Worm (Caenorhabditis elegans) whole organism, L4 larva: ENCODE results near the gene cca-1.
A peak's percentile ranks its signal among the peaks of the same experiment; 100 is the strongest.

Source experiments
- D1046.2 ChIP-seq: fragments of 200-800 bp; sonication (Bioruptor generic); IDR thresholded peaks from 2 replicates; pipeline ENCODE4 v1.3.6; 2022; ENCODE audit warnings: missing genetic modification characterization, missing compliant biosample characterization
- F44E2.7 ChIP-seq: fragments of 200-800 bp; sonication (Bioruptor generic); IDR thresholded peaks from 2 replicates; pipeline ENCODE4 v2.1.2; 2022; ENCODE audit warnings: missing genetic modification characterization, missing compliant biosample characterization
- F49E8.2 ChIP-seq: sonication (generic microtip); optimal IDR thresholded peaks from 2 replicates; lab custom pipeline; 2016; ENCODE audit warnings: missing compliant biosample characterization, mild to moderate bottlenecking, missing genetic modification characterization, borderline replicate concordance
- R02D3.7 ChIP-seq: fragments of 150-350 bp; sonication (generic microtip); optimal IDR thresholded peaks from 3 replicates; lab custom pipeline; 2014; ENCODE audit warnings: missing biosample characterization, missing genetic modification characterization
- T20F7.1 ChIP-seq: fragments of 200-800 bp; sonication (Bioruptor generic); optimal IDR thresholded peaks from 2 replicates; lab custom pipeline; 2018; ENCODE audit warnings: mild to moderate bottlenecking, missing genetic modification characterization, missing compliant biosample characterization
- Y105C5A.15 ChIP-seq: fragments of 200-800 bp; sonication (Bioruptor generic); IDR thresholded peaks from 2 replicates; pipeline ENCODE4 v1.3.6; 2022; ENCODE audit warnings: missing genetic modification characterization, missing compliant biosample characterization
- Y5F2A.4 ChIP-seq: fragments of 200-800 bp; sonication (Bioruptor generic); optimal IDR thresholded peaks from 2 replicates; lab custom pipeline; 2018; ENCODE audit warnings: mild to moderate bottlenecking, missing genetic modification characterization, missing compliant biosample characterization
- Y75B8A.6 ChIP-seq: fragments of 200-800 bp; sonication (Bioruptor generic); IDR thresholded peaks from 2 replicates; pipeline ENCODE4 v1.3.6; 2022; ENCODE audit warnings: missing genetic modification reagents, missing genetic modification characterization, missing compliant biosample characterization
- ZK337.2 ChIP-seq: fragments of 200-800 bp; sonication (Bioruptor generic); IDR thresholded peaks from 2 replicates; pipeline ENCODE4 v1.3.6; 2022; ENCODE audit warnings: missing genetic modification reagents, missing genetic modification characterization, missing compliant biosample characterization
- aha-1 ChIP-seq: fragments of 150-350 bp; peaks from one replicate; lab custom pipeline; 2014; ENCODE audit warnings: missing biosample characterization, missing genetic modification characterization
- arid-1 ChIP-seq: fragments of 200-800 bp; sonication (Bioruptor generic); conservative IDR thresholded peaks from 2 replicates; pipeline ENCODE4 v1.3.6; 2022; ENCODE audit warnings: missing genetic modification reagents, missing genetic modification characterization, missing compliant biosample characterization
- attf-4 ChIP-seq: sonication (generic microtip); optimal IDR thresholded peaks from 3 replicates; lab custom pipeline; 2017; ENCODE audit warnings: missing biosample characterization, missing genetic modification characterization
- ceh-28 ChIP-seq: fragments of 150-350 bp; optimal IDR thresholded peaks from 2 replicates; lab custom pipeline; 2014; ENCODE audit warnings: missing biosample characterization, missing genetic modification reagents, missing genetic modification characterization
- ces-1 ChIP-seq: fragments of 150-350 bp; sonication (generic microtip); optimal IDR thresholded peaks from 4 replicates; lab custom pipeline; 2014; ENCODE audit warnings: missing biosample characterization, missing genetic modification reagents, missing genetic modification characterization
- ctbp-1 ChIP-seq: fragments of 200-800 bp; sonication (Bioruptor generic); IDR thresholded peaks from 2 replicates; pipeline ENCODE4 v1.3.6; 2022; ENCODE audit warnings: missing genetic modification reagents, missing genetic modification characterization, missing compliant biosample characterization
- daf-16 ChIP-seq, 3 experiments: sonication (generic microtip); optimal IDR thresholded peaks; 2 replicates each; lab custom pipeline; 2016 to 2017; ENCODE audit warnings: missing genetic modification characterization in 3 of 3, missing genetic modification reagents in 3 of 3, mild to moderate bottlenecking in 2 of 3, missing compliant biosample characterization in 2 of 3, missing biosample characterization in 1 of 3, moderate library complexity in 1 of 3
- daf-19 ChIP-seq: fragments of 200-800 bp; sonication (Bioruptor generic); conservative IDR thresholded peaks from 2 replicates; pipeline ENCODE4 v1.3.6; 2022; ENCODE audit warnings: missing genetic modification characterization, missing compliant biosample characterization
- daf-8 ChIP-seq: fragments of 200-800 bp; sonication (Bioruptor generic); IDR thresholded peaks from 2 replicates; pipeline ENCODE4 v1.3.6; 2022; ENCODE audit warnings: missing genetic modification characterization, missing compliant biosample characterization
- dmd-8 ChIP-seq: fragments of 200-800 bp; sonication (Bioruptor generic); IDR thresholded peaks from 2 replicates; pipeline ENCODE4 v1.3.6; 2022; ENCODE audit warnings: missing genetic modification characterization, missing compliant biosample characterization
- dpl-1 ChIP-seq: fragments of 150-350 bp; optimal IDR thresholded peaks from 2 replicates; lab custom pipeline; 2014; ENCODE audit warnings: missing biosample characterization, missing genetic modification reagents, missing genetic modification characterization
- egl-43 ChIP-seq: fragments of 200-800 bp; sonication (Bioruptor generic); IDR thresholded peaks from 2 replicates; pipeline ENCODE4 v1.3.6; 2022; ENCODE audit warnings: missing genetic modification reagents, missing genetic modification characterization, missing compliant biosample characterization
- fkh-10 ChIP-seq: fragments of 150-350 bp; optimal IDR thresholded peaks from 2 replicates; lab custom pipeline; 2014; ENCODE audit warnings: missing biosample characterization, missing genetic modification reagents, missing genetic modification characterization
- hlh-11 ChIP-seq: fragments of 200-800 bp; sonication (Bioruptor generic); optimal IDR thresholded peaks from 2 replicates; lab custom pipeline; 2018; ENCODE audit warnings: mild to moderate bottlenecking, missing genetic modification characterization, missing compliant biosample characterization
- hlh-30 ChIP-seq: sonication (generic microtip); optimal IDR thresholded peaks from 2 replicates; lab custom pipeline; 2017; ENCODE audit warnings: antibody characterized with exemption, mild to moderate bottlenecking, missing genetic modification characterization, missing compliant biosample characterization; ENCODE audit not compliant: insufficient read depth
- hmg-1.1 ChIP-seq: fragments of 200-800 bp; sonication (Bioruptor generic); IDR thresholded peaks from 2 replicates; pipeline ENCODE4 v1.3.6; 2022; ENCODE audit warnings: missing genetic modification reagents, missing genetic modification characterization, missing compliant biosample characterization
- jun-1 ChIP-seq: fragments of 150-350 bp; optimal IDR thresholded peaks from 2 replicates; lab custom pipeline; 2014; ENCODE audit warnings: missing biosample characterization, missing genetic modification reagents, missing genetic modification characterization
- lin-29 ChIP-seq: fragments of 200-800 bp; sonication (Bioruptor generic); IDR thresholded peaks from 2 replicates; pipeline ENCODE4 v1.3.6; 2022; ENCODE audit warnings: missing genetic modification reagents, missing genetic modification characterization, missing compliant biosample characterization
- lir-3 ChIP-seq: sonication (generic microtip); optimal IDR thresholded peaks from 2 replicates; lab custom pipeline; 2016; ENCODE audit warnings: mild to moderate bottlenecking, missing genetic modification characterization, missing compliant biosample characterization
- mxl-2 ChIP-seq: fragments of 200-800 bp; sonication (Bioruptor generic); conservative IDR thresholded peaks from 2 replicates; pipeline ENCODE4 v1.3.6; 2022; ENCODE audit warnings: missing genetic modification reagents, missing genetic modification characterization, missing compliant biosample characterization
- mxl-3 ChIP-seq: fragments of 200-800 bp; sonication (Bioruptor generic); optimal IDR thresholded peaks from 2 replicates; lab custom pipeline; 2018; ENCODE audit warnings: mild to moderate bottlenecking, missing genetic modification characterization, missing compliant biosample characterization
- nhr-102 ChIP-seq: sonication (generic microtip); optimal IDR thresholded peaks from 2 replicates; lab custom pipeline; 2016; ENCODE audit warnings: mild to moderate bottlenecking, missing genetic modification characterization, moderate library complexity, missing compliant biosample characterization
- nhr-11 ChIP-seq: fragments of 150-350 bp; optimal IDR thresholded peaks from 2 replicates; lab custom pipeline; 2014; ENCODE audit warnings: missing biosample characterization, missing genetic modification characterization
- nhr-111 ChIP-seq: fragments of 200-800 bp; sonication (Bioruptor generic); optimal IDR thresholded peaks from 2 replicates; lab custom pipeline; 2018; ENCODE audit warnings: mild to moderate bottlenecking, missing genetic modification characterization, missing compliant biosample characterization
- nhr-28 ChIP-seq: fragments of 150-350 bp; optimal IDR thresholded peaks from 2 replicates; lab custom pipeline; 2014; ENCODE audit warnings: missing biosample characterization, missing genetic modification characterization
- nhr-41 ChIP-seq: fragments of 200-800 bp; sonication (Bioruptor generic); IDR thresholded peaks from 2 replicates; pipeline ENCODE4 v1.3.6; 2022; ENCODE audit warnings: missing genetic modification reagents, missing genetic modification characterization, missing compliant biosample characterization
- nhr-42 ChIP-seq: fragments of 200-800 bp; sonication (Bioruptor generic); IDR thresholded peaks from 2 replicates; pipeline ENCODE4 v1.3.6; 2022; ENCODE audit warnings: missing genetic modification characterization, missing compliant biosample characterization
- nhr-48 ChIP-seq: sonication (generic microtip); optimal IDR thresholded peaks from 2 replicates; lab custom pipeline; 2016; ENCODE audit warnings: mild to moderate bottlenecking, missing genetic modification characterization, missing compliant biosample characterization
- nhr-76 ChIP-seq: fragments of 150-350 bp; optimal IDR thresholded peaks from 2 replicates; lab custom pipeline; 2014; ENCODE audit warnings: missing biosample characterization, missing genetic modification characterization
- pha-4 ChIP-seq, 2 experiments: fragments of 150-350 bp in 1 of 2; fragments of 200-800 bp in 1 of 2; sonication (Bioruptor generic) in 1 of 2; IDR thresholded peaks in 1 of 2; optimal IDR thresholded peaks in 1 of 2; 2 replicates each; pipeline versions ENCODE4 v1.3.6 to Lab custom; 2014 to 2022; ENCODE audit warnings: missing genetic modification characterization in 2 of 2, missing genetic modification reagents in 2 of 2, missing biosample characterization in 1 of 2, missing compliant biosample characterization in 1 of 2
- php-3 ChIP-seq: fragments of 200-800 bp; sonication (Bioruptor generic); IDR thresholded peaks from 2 replicates; pipeline ENCODE4 v1.3.6; 2022; ENCODE audit warnings: missing genetic modification reagents, missing genetic modification characterization, missing compliant biosample characterization
- pqm-1 ChIP-seq: sonication (generic microtip); optimal IDR thresholded peaks from 2 replicates; lab custom pipeline; 2017; ENCODE audit warnings: missing biosample characterization, missing genetic modification characterization
- saeg-2 ChIP-seq: fragments of 200-800 bp; sonication (Bioruptor generic); IDR thresholded peaks from 2 replicates; pipeline ENCODE4 v1.3.6; 2022; ENCODE audit warnings: missing genetic modification reagents, missing genetic modification characterization, missing compliant biosample characterization
- snpc-4 ChIP-seq: fragments of 150-350 bp; optimal IDR thresholded peaks from 2 replicates; lab custom pipeline; 2014; ENCODE audit warnings: missing biosample characterization, missing genetic modification characterization
- spr-3 ChIP-seq: fragments of 200-800 bp; sonication (Bioruptor generic); optimal IDR thresholded peaks from 2 replicates; lab custom pipeline; 2018; ENCODE audit warnings: mild to moderate bottlenecking, missing genetic modification characterization, missing compliant biosample characterization
- tag-97 ChIP-seq: fragments of 200-800 bp; sonication (Bioruptor generic); IDR thresholded peaks from 2 replicates; pipeline ENCODE4 v1.3.6; 2022; ENCODE audit warnings: missing genetic modification characterization, missing compliant biosample characterization
- tra-1 ChIP-seq: fragments of 200-800 bp; sonication (Bioruptor generic); IDR thresholded peaks from 2 replicates; pipeline ENCODE4 v1.3.6; 2022; ENCODE audit warnings: missing genetic modification reagents, missing genetic modification characterization, missing compliant biosample characterization
- unc-39 ChIP-seq: sonication (generic microtip); optimal IDR thresholded peaks from 2 replicates; lab custom pipeline; 2017; ENCODE audit warnings: missing biosample characterization, missing genetic modification characterization
- unc-62 ChIP-seq, 3 experiments: fragments of 150-350 bp in 1 of 3; sonication (generic microtip); optimal IDR thresholded peaks in 2 of 3; peaks in 1 of 3; 1 replicate in 1 of 3; 2 replicates in 2 of 3; lab custom pipeline; 2014 to 2017; ENCODE audit warnings: missing biosample characterization in 3 of 3, missing genetic modification characterization in 3 of 3, missing genetic modification reagents in 3 of 3, missing genotype in 1 of 3
- zip-2 ChIP-seq: fragments of 150-350 bp; optimal IDR thresholded peaks from 2 replicates; lab custom pipeline; 2014; ENCODE audit warnings: missing biosample characterization, missing genetic modification characterization

Gene cca-1

DNA sequence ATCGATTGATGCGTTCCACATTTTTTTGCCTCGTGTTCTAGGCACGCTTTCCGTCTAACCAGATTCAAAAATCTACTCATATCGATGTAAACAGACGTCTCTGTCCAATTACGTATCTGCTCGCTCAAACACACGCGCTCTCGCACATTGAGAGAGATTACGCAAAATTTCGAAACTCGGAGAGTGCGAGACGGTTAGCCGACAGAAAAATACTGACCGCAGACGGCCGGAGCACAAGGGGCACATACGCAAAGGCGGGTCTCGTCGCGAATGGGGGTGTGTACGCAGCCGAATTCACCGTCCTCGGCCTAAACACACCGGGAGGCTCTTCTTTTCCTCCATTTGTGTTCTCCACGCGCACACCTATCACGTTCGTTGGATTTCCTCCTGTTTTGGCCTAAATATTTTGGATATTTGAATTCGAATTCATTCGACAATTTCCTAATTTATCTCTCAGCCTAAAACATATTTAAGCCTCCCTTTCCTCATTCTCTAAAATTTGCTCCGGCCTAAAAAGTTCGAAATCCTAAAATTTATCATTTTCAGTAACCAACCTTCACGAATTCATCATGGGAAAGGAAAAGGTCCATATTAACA, 52.5 kb downstream of the cca-1 start, which contains the start of gene eef-1A.2 (continued):
- peak in 1 of 2 experiments; percentile 100 for TF ChIP-seq unc-62 (GFP tag; optimal IDR thresholded peaks at IDR 0.05 in 1 of 2; lab: Kevin White, UChicago)
- no peak for TF ChIP-seq unc-62 (tag; optimal IDR thresholded peaks at IDR 0.05; lab: Kevin White, UChicago)
- peak; percentile 40 for TF ChIP-seq spr-3
- peak; percentile 98 for TF ChIP-seq hlh-11
- no peak for TF ChIP-seq snpc-4 (tag; lab: Kevin White, UChicago)
- peak; percentile 78 for TF ChIP-seq nhr-102 (tag; lab: Kevin White, UChicago)
- TF ChIP-seq nhr-48, result peak; percentile 84
- TF ChIP-seq nhr-111 (GFP tag; lab: Kevin White, UChicago), result no peak
- TF ChIP-seq hmg-1.1, result peak; percentile 96
- TF ChIP-seq ZK337.2 (GFP tag; lab: Robert Waterston, UW), result no peak
- TF ChIP-seq daf-8, result no peak
- peak; percentile 98 for TF ChIP-seq nhr-11 (tag; lab: Kevin White, UChicago)
- peak; percentile 67 for TF ChIP-seq dpl-1 (GFP tag; lab: Kevin White, UChicago)
- 0 out of 2 replicates have a peak, but pooled peaks have one; percentile 54 for TF ChIP-seq Y75B8A.6 (GFP tag; lab: Robert Waterston, UW)
- TF ChIP-seq ctbp-1 (GFP tag; lab: Robert Waterston, UW), result peak; percentile 93
- peak; percentile 98 for TF ChIP-seq hlh-30 (tag; lab: Kevin White, UChicago)
- TF ChIP-seq ceh-28 (tag; lab: Kevin White, UChicago), result peak; percentile 88
- 0 out of 2 replicates have a peak, but pooled peaks have one; percentile 63 for TF ChIP-seq D1046.2 (GFP tag; lab: Robert Waterston, UW)
- no peak for TF ChIP-seq R02D3.7 (tag; lab: Kevin White, UChicago)
- peak; percentile 62 for TF ChIP-seq arid-1 (GFP tag; lab: Robert Waterston, UW)
- TF ChIP-seq aha-1 (tag; lab: Kevin White, UChicago), result peak; percentile 100
- TF ChIP-seq pha-4 (GFP tag; IDR thresholded peaks at IDR 0.05; lab: Robert Waterston, UW), result peak; percentile 91
- peak; percentile 83 for TF ChIP-seq pha-4 (tag; optimal IDR thresholded peaks at IDR 0.05; lab: Kevin White, UChicago)
- peak; percentile 99 for TF ChIP-seq fkh-10 (GFP tag; lab: Kevin White, UChicago)
- peak; percentile 11 for TF ChIP-seq Y5F2A.4 (GFP tag; lab: Kevin White, UChicago)
- TF ChIP-seq mxl-3, result peak; percentile 98
- no peak for TF ChIP-seq dmd-8 (GFP tag; lab: Robert Waterston, UW)
- TF ChIP-seq daf-16 (GFP tag; optimal IDR thresholded peaks at IDR 0.05; lab: Kevin White, UChicago), result peak; percentile 42 to 69
- peak; percentile 97 for TF ChIP-seq daf-16 (tag; optimal IDR thresholded peaks at IDR 0.05; lab: Kevin White, UChicago)
- peak; percentile 67; the same call in 1 of the 2 replicates for TF ChIP-seq nhr-41
- TF ChIP-seq attf-4, result no peak
- TF ChIP-seq lin-29 (GFP tag; lab: Robert Waterston, UW), result no peak
- 0 out of 2 replicates have a peak, but pooled peaks have one; percentile 44 for TF ChIP-seq mxl-2
- no peak for TF ChIP-seq F44E2.7 (GFP tag; lab: Robert Waterston, UW)
- peak; percentile 83 for TF ChIP-seq saeg-2 (GFP tag; lab: Robert Waterston, UW)
- peak; percentile 90 for TF ChIP-seq tra-1 (GFP tag; lab: Robert Waterston, UW)
- TF ChIP-seq nhr-42 (GFP tag; lab: Robert Waterston, UW), result peak; percentile 83; the same call in 1 of the 2 replicates
- no peak for TF ChIP-seq unc-39 (tag; lab: Kevin White, UChicago)
- peak; percentile 100 for TF ChIP-seq zip-2 (tag; lab: Kevin White, UChicago)
- TF ChIP-seq jun-1 (tag; lab: Kevin White, UChicago), result peak; percentile 90
- peak; percentile 93 for TF ChIP-seq nhr-28 (tag; lab: Kevin White, UChicago)
- peak; percentile 86 for TF ChIP-seq php-3 (GFP tag; lab: Robert Waterston, UW)
- peak; percentile 10 for TF ChIP-seq pqm-1 (tag; lab: Kevin White, UChicago)
- no peak for TF ChIP-seq Y105C5A.15
- TF ChIP-seq daf-19 (GFP tag; lab: Robert Waterston, UW), result no peak
- no peak for TF ChIP-seq lir-3 (tag; lab: Kevin White, UChicago)
- TF ChIP-seq T20F7.1 (GFP tag; lab: Kevin White, UChicago), result peak; percentile 84
- TF ChIP-seq egl-43 (GFP tag; lab: Robert Waterston, UW), result peak; percentile 87
- no peak for TF ChIP-seq tag-97
- peak; percentile 30 for TF ChIP-seq nhr-76 (tag; lab: Kevin White, UChicago)
- no peak for TF ChIP-seq F49E8.2 (tag; lab: Kevin White, UChicago)
- peak; percentile 48 for TF ChIP-seq ces-1 (GFP tag; lab: Kevin White, UChicago)
